Fruit fly (Drosophila melanogaster) whole organism, embryonic: Measurements from ENCODE around the gene CG11975.

Experiments
- Ada2b ChIP-seq: fragments of 200-800 bp; sonication (Bioruptor generic); IDR thresholded peaks from 2 replicates; pipeline ENCODE4 v1.3.6; 2022; ENCODE audit warnings: missing biosample characterization, missing genetic modification characterization
- CG10431 ChIP-seq: fragments of 200-800 bp; sonication (Bioruptor generic); optimal IDR thresholded peaks from 3 replicates; lab custom pipeline; 2018; ENCODE audit warnings: missing biosample characterization, mild to moderate bottlenecking, missing genetic modification characterization
- CG10543 ChIP-seq: fragments of 200-800 bp; sonication (Bioruptor generic); optimal IDR thresholded peaks from 3 replicates; lab custom pipeline; 2017; ENCODE audit warnings: missing biosample characterization, mild to moderate bottlenecking, missing genetic modification characterization, moderate library complexity
- CG10654 ChIP-seq: fragments of 200-800 bp; sonication (Bioruptor generic); optimal IDR thresholded peaks from 2 replicates; lab custom pipeline; 2016; ENCODE audit warnings: missing biosample characterization, missing genetic modification characterization
- CG11085 ChIP-seq: fragments of 200-800 bp; sonication (Bioruptor generic); IDR thresholded peaks from 2 replicates; pipeline ENCODE4 v1.3.6; 2022; ENCODE audit warnings: missing biosample characterization, missing genetic modification characterization
- CG11398 ChIP-seq: fragments of 200-800 bp; sonication (Bioruptor generic); optimal IDR thresholded peaks from 2 replicates; lab custom pipeline; 2016; ENCODE audit warnings: missing biosample characterization, missing genetic modification characterization
- CG11456 ChIP-seq: fragments of 200-800 bp; sonication (Bioruptor generic); IDR thresholded peaks from 3 replicates; pipeline ENCODE4 v1.3.6; 2022; ENCODE audit warnings: missing biosample characterization, missing genetic modification characterization
- CG11504 ChIP-seq: fragments of 200-800 bp; sonication (Bioruptor generic); optimal IDR thresholded peaks from 3 replicates; lab custom pipeline; 2019; ENCODE audit warnings: missing biosample characterization, mild to moderate bottlenecking, missing genetic modification characterization, moderate library complexity
- CG14710 ChIP-seq: fragments of 200-800 bp; sonication (Bioruptor generic); optimal IDR thresholded peaks from 3 replicates; lab custom pipeline; 2019; ENCODE audit warnings: missing biosample characterization, mild to moderate bottlenecking, missing genetic modification characterization, moderate library complexity
- CG17385 ChIP-seq: fragments of 200-800 bp; sonication (Bioruptor generic); optimal IDR thresholded peaks from 3 replicates; lab custom pipeline; 2018; ENCODE audit warnings: missing biosample characterization, mild to moderate bottlenecking, missing genetic modification characterization
- CG17829 ChIP-seq: fragments of 200-800 bp; optimal IDR thresholded peaks from 2 replicates; lab custom pipeline; 2019; ENCODE audit warnings: missing biosample characterization, mild to moderate bottlenecking, missing genetic modification characterization, moderate library complexity
- CG18764 ChIP-seq: fragments of 200-800 bp; sonication (Bioruptor generic); optimal IDR thresholded peaks from 3 replicates; lab custom pipeline; 2016; ENCODE audit warnings: missing biosample characterization, missing genetic modification characterization
- CG31365 ChIP-seq: fragments of 200-800 bp; sonication (Bioruptor generic); optimal IDR thresholded peaks from 2 replicates; lab custom pipeline; 2018; ENCODE audit warnings: missing biosample characterization, mild to moderate bottlenecking, missing genetic modification characterization
- CG42726 ChIP-seq: fragments of 200-800 bp; sonication (Bioruptor generic); IDR thresholded peaks from 2 replicates; pipeline ENCODE4 v1.3.6; 2022; ENCODE audit warnings: missing biosample characterization, missing genetic modification characterization; ENCODE audit not compliant: partially characterized antibody
- CG6175 ChIP-seq: fragments of 200-800 bp; sonication (Bioruptor generic); IDR thresholded peaks from 3 replicates; pipeline ENCODE4 v1.3.6; 2022; ENCODE audit warnings: missing biosample characterization, missing genetic modification characterization
- CG6654 ChIP-seq: fragments of 200-800 bp; sonication (Bioruptor generic); optimal IDR thresholded peaks from 2 replicates; lab custom pipeline; 2017; ENCODE audit warnings: missing biosample characterization, mild to moderate bottlenecking, missing genetic modification characterization
- CG6813 ChIP-seq: fragments of 200-800 bp; sonication (Bioruptor generic); optimal IDR thresholded peaks from 2 replicates; lab custom pipeline; 2017; ENCODE audit warnings: missing biosample characterization, missing genetic modification characterization, mild to moderate bottlenecking, moderate library complexity, missing genetic modification reagents
- CG7357 ChIP-seq: fragments of 200-800 bp; sonication (Bioruptor generic); IDR thresholded peaks from 3 replicates; pipeline ENCODE4 v1.3.6; 2022; ENCODE audit warnings: missing biosample characterization, missing genetic modification characterization
- CG7987 ChIP-seq: fragments of 200-800 bp; sonication (Bioruptor generic); optimal IDR thresholded peaks from 2 replicates; lab custom pipeline; 2018; ENCODE audit warnings: missing biosample characterization, mild to moderate bottlenecking, missing genetic modification characterization, moderate library complexity
- CG9817 ChIP-seq: fragments of 200-800 bp; sonication (Bioruptor generic); optimal IDR thresholded peaks from 2 replicates; lab custom pipeline; 2018; ENCODE audit warnings: missing biosample characterization, mild to moderate bottlenecking, missing genetic modification characterization, moderate library complexity
- Dll ChIP-seq: fragments of 200-800 bp; sonication (Bioruptor generic); IDR thresholded peaks from 4 replicates; pipeline ENCODE4 v1.3.6; 2022; ENCODE audit warnings: missing biosample characterization, missing genetic modification characterization; ENCODE audit not compliant: partially characterized antibody
- Ets65A ChIP-seq: fragments of 200-800 bp; sonication (Bioruptor generic); peaks from one replicate; lab custom pipeline; 2016; ENCODE audit warnings: missing biosample characterization, missing genetic modification characterization
- Fer2 ChIP-seq: fragments of 200-800 bp; sonication (Bioruptor generic); optimal IDR thresholded peaks from 2 replicates; lab custom pipeline; 2018; ENCODE audit warnings: missing biosample characterization, mild to moderate bottlenecking, missing genetic modification characterization, moderate library complexity
- Hr39 ChIP-seq: fragments of >200 bp; optimal IDR thresholded peaks from 2 replicates; lab custom pipeline; 2017
- Jarid2 ChIP-seq: fragments of 200-800 bp; sonication (Bioruptor generic); optimal IDR thresholded peaks from 3 replicates; lab custom pipeline; 2017; ENCODE audit warnings: mild to moderate bottlenecking, missing biosample characterization, missing genetic modification reagents, missing genetic modification characterization
- Ptx1 ChIP-seq: fragments of 200-800 bp; sonication (Bioruptor generic); IDR thresholded peaks from 2 replicates; pipeline ENCODE4 v1.3.6; 2022; ENCODE audit warnings: missing biosample characterization, missing genetic modification characterization
- Scr ChIP-seq: fragments of 200-800 bp; sonication (Bioruptor generic); IDR thresholded peaks from 2 replicates; pipeline ENCODE4 v1.3.6; 2022; ENCODE audit warnings: missing biosample characterization, missing genetic modification characterization; ENCODE audit not compliant: partially characterized antibody
- Ssrp ChIP-seq: fragments of 200-800 bp; sonication (Bioruptor generic); optimal IDR thresholded peaks from 2 replicates; lab custom pipeline; 2018; ENCODE audit warnings: missing biosample characterization, mild to moderate bottlenecking, missing genetic modification characterization, moderate library complexity
- Stat92E ChIP-seq, 3 experiments: fragments of >200 bp in 2 of 3; fragments of 200-800 bp in 1 of 3; sonication (Bioruptor generic) in 1 of 3; optimal IDR thresholded peaks; 2 replicates each; lab custom pipeline; 2017 to 2019; ENCODE audit warnings: missing biosample characterization in 3 of 3, missing genetic modification characterization in 3 of 3, mild to moderate bottlenecking in 1 of 3, moderate library complexity in 1 of 3
- ac ChIP-seq: fragments of 200-800 bp; sonication (Bioruptor generic); optimal IDR thresholded peaks from 3 replicates; lab custom pipeline; 2017; ENCODE audit warnings: missing biosample characterization, mild to moderate bottlenecking, missing genetic modification characterization
- bowl ChIP-seq: fragments of 200-800 bp; sonication (Bioruptor generic); IDR thresholded peaks from 2 replicates; pipeline ENCODE4 v1.3.6; 2022; ENCODE audit warnings: missing biosample characterization, missing genetic modification characterization
- cad ChIP-seq: fragments of >200 bp; optimal IDR thresholded peaks from 2 replicates; lab custom pipeline; 2017; ENCODE audit warnings: missing biosample characterization, missing genetic modification characterization
- chm ChIP-seq: fragments of 200-800 bp; sonication (Bioruptor generic); IDR thresholded peaks from 2 replicates; pipeline ENCODE4 v1.3.6; 2022; ENCODE audit warnings: missing biosample characterization, missing genetic modification characterization
- danr ChIP-seq: fragments of 200-800 bp; sonication (Bioruptor generic); IDR thresholded peaks from 2 replicates; pipeline ENCODE4 v1.3.6; 2022; ENCODE audit warnings: missing biosample characterization, missing genetic modification characterization
- dmrt99B ChIP-seq: fragments of 200-800 bp; sonication (Bioruptor generic); optimal IDR thresholded peaks from 2 replicates; lab custom pipeline; 2018; ENCODE audit warnings: missing biosample characterization, mild to moderate bottlenecking, missing genetic modification characterization, moderate library complexity
- fu2 ChIP-seq: fragments of 200-800 bp; sonication (Bioruptor generic); optimal IDR thresholded peaks from 2 replicates; lab custom pipeline; 2016; ENCODE audit warnings: missing biosample characterization, missing genetic modification characterization
- gfzf ChIP-seq: fragments of 200-800 bp; sonication (Bioruptor generic); optimal IDR thresholded peaks from 2 replicates; lab custom pipeline; 2016; ENCODE audit warnings: missing biosample characterization, mild to moderate bottlenecking, missing genetic modification characterization, moderate library complexity
- ham ChIP-seq: fragments of 200-800 bp; sonication (Bioruptor generic); IDR thresholded peaks from 2 replicates; pipeline ENCODE4 v1.3.6; 2022; ENCODE audit warnings: missing biosample characterization, missing genetic modification characterization
- hth ChIP-seq: fragments of >200 bp; optimal IDR thresholded peaks from 2 replicates; lab custom pipeline; 2017; ENCODE audit warnings: inconsistent platforms
- kah ChIP-seq: fragments of 200-800 bp; sonication (Bioruptor generic); optimal IDR thresholded peaks from 2 replicates; lab custom pipeline; 2018; ENCODE audit warnings: missing biosample characterization, mild to moderate bottlenecking, missing genetic modification characterization
- lilli ChIP-seq: fragments of 200-800 bp; sonication (Bioruptor generic); optimal IDR thresholded peaks from 3 replicates; lab custom pipeline; 2016; ENCODE audit warnings: missing biosample characterization, missing genetic modification characterization
- mam ChIP-seq: fragments of 200-800 bp; sonication (Bioruptor generic); optimal IDR thresholded peaks from 3 replicates; lab custom pipeline; 2016; ENCODE audit warnings: missing biosample characterization, missing genetic modification characterization
- nerfin-1 ChIP-seq: fragments of 200-800 bp; sonication (Bioruptor generic); optimal IDR thresholded peaks from 3 replicates; lab custom pipeline; 2019; ENCODE audit warnings: missing biosample characterization, mild to moderate bottlenecking, missing genetic modification characterization, moderate library complexity
- pros ChIP-seq: fragments of 200-800 bp; sonication (Bioruptor generic); optimal IDR thresholded peaks from 3 replicates; lab custom pipeline; 2019; ENCODE audit warnings: missing biosample characterization, mild to moderate bottlenecking, missing genetic modification characterization, moderate library complexity
- row ChIP-seq: fragments of 200-800 bp; sonication (Bioruptor generic); IDR thresholded peaks from 3 replicates; pipeline ENCODE4 v1.3.6; 2022; ENCODE audit warnings: missing biosample characterization, missing genetic modification characterization
- sens-2 ChIP-seq: fragments of 200-800 bp; sonication (Bioruptor generic); IDR thresholded peaks from 2 replicates; pipeline ENCODE4 v1.3.6; 2022; ENCODE audit warnings: missing biosample characterization, missing genetic modification characterization
- seq ChIP-seq: fragments of 200-800 bp; sonication (Bioruptor generic); IDR thresholded peaks from 2 replicates; pipeline ENCODE4 v1.3.6; 2022; ENCODE audit warnings: missing biosample characterization, missing genetic modification characterization
- tup ChIP-seq: fragments of 200-800 bp; sonication (Bioruptor generic); optimal IDR thresholded peaks from 2 replicates; lab custom pipeline; 2016; ENCODE audit warnings: missing biosample characterization, mild to moderate bottlenecking, missing genetic modification characterization, moderate library complexity
- unpg ChIP-seq: fragments of 200-800 bp; sonication (Bioruptor generic); optimal IDR thresholded peaks from 3 replicates; lab custom pipeline; 2018; ENCODE audit warnings: missing biosample characterization, mild to moderate bottlenecking, missing genetic modification characterization, moderate library complexity
- yki ChIP-seq: fragments of >200 bp; optimal IDR thresholded peaks from 3 replicates; lab custom pipeline; 2018
- z ChIP-seq: fragments of 200-800 bp; sonication (Bioruptor generic); IDR thresholded peaks from 3 replicates; pipeline ENCODE4 v1.3.6; 2022; ENCODE audit warnings: missing biosample characterization, missing genetic modification characterization

Gene CG11975

dm6 chr3R:9031797-9032418 is 38.9 kb downstream of the CG11975 start (continued):
- TF ChIP-seq lilli (GFP tag; lab: Kevin White, UChicago) (peak; percentile 94), CG17829 (tag; lab: Kevin White, UChicago) (peak; percentile 83), ac (GFP tag; lab: Kevin White, UChicago) (peak; percentile 46), CG7357 (GFP tag; lab: Robert Waterston, UW) (peak; percentile 63; the same call in 1 of the 3 replicates), yki (lab: Kevin White, UChicago) (no peak), Ssrp (tag; lab: Kevin White, UChicago) (peak; percentile 82), CG42726 (GFP tag; lab: Robert Waterston, UW) (no peak), CG31365 (tag; lab: Kevin White, UChicago) (peak; percentile 66), cad (GFP tag; lab: Kevin White, UChicago) (no peak), hth (lab: Kevin White, UChicago) (no peak), Ada2b (peak; percentile 89), z (GFP tag; lab: Robert Waterston, UW) (no peak), CG11456 (GFP tag; lab: Robert Waterston, UW) (peak; percentile 91), Ptx1 (GFP tag; lab: Robert Waterston, UW) (peak; percentile 94), Hr39 (lab: Kevin White, UChicago) (no peak), Ets65A (GFP tag; lab: Kevin White, UChicago) (peak; percentile 85), tup (GFP tag; lab: Kevin White, UChicago) (peak; percentile 83), CG10654 (peak; percentile 81), Fer2 (tag; lab: Kevin White, UChicago) (peak; percentile 49), CG6654 (GFP tag; lab: Kevin White, UChicago) (peak; percentile 60), CG11085 (GFP tag; lab: Robert Waterston, UW) (peak; percentile 74), kah (GFP tag; lab: Kevin White, UChicago) (peak; percentile 47), CG14710 (peak; percentile 70), CG18764 (GFP tag; lab: Kevin White, UChicago) (peak; percentile 65), CG7987 (GFP tag; lab: Kevin White, UChicago) (peak; percentile 77), unpg (GFP tag; lab: Kevin White, UChicago) (peak; percentile 91), dmrt99B (tag; lab: Kevin White, UChicago) (peak; percentile 93), sens-2 (GFP tag; lab: Robert Waterston, UW) (peak; percentile 83), bowl (GFP tag; lab: Robert Waterston, UW) (peak; percentile 82), fu2 (peak; percentile 70), CG6813 (GFP tag; lab: Kevin White, UChicago) (peak; percentile 83), CG11398 (GFP tag; lab: Kevin White, UChicago) (peak; percentile 71), pros (GFP tag; lab: Kevin White, UChicago) (peak; percentile 46), CG11504 (tag; lab: Kevin White, UChicago) (peak; percentile 92), row (peak; percentile 90), Jarid2 (GFP tag; lab: Kevin White, UChicago) (peak; percentile 52), CG10543 (GFP tag; lab: Kevin White, UChicago) (no peak), CG9817 (tag; lab: Kevin White, UChicago) (peak; percentile 73), chm (GFP tag; lab: Robert Waterston, UW) (peak; percentile 88), mam (GFP tag; lab: Kevin White, UChicago) (peak; percentile 87), ham (GFP tag; lab: Robert Waterston, UW) (no peak), CG17385 (GFP tag; lab: Kevin White, UChicago) (peak; percentile 84), danr (GFP tag; lab: Robert Waterston, UW) (peak; percentile 80), nerfin-1 (tag; lab: Kevin White, UChicago) (peak; percentile 64), seq (GFP tag; lab: Robert Waterston, UW) (peak; percentile 94), CG6175 (GFP tag; lab: Robert Waterston, UW) (peak; percentile 74; the same call in 2 of the 3 replicates), gfzf (GFP tag; lab: Kevin White, UChicago) (no peak), Stat92E (GFP tag; optimal IDR thresholded peaks at IDR 0.05; lab: Kevin White, UChicago) (peak in 1 of 3 experiments; percentile 95), Dll (no peak), CG10431 (no peak), Scr (GFP tag; lab: Robert Waterston, UW) (no peak)
